Worm (Caenorhabditis elegans): Measurements from ENCODE around the gene immp-2.

The immp-2 gene

ce11 chrIV:1012447-1012846 lies 6.8 kb upstream of the immp-2 start, which contains the start of gene rbm-39 (continued):
- TF ChIP-seq somi-1 (GFP tag; optimal IDR thresholded peaks at IDR 0.05) (no peak), lin-40 (tag; optimal IDR thresholded peaks at IDR 0.05) (peak; percentile 77), F55B11.4 (tag; optimal IDR thresholded peaks at IDR 0.05; ENCODE audit: borderline replicate concordance, insufficient read depth) (no peak), attf-6 (GFP tag; IDR thresholded peaks at IDR 0.05) (no peak), sptf-2 (GFP tag; optimal IDR thresholded peaks at IDR 0.05) (no peak), ceh-58 (GFP tag; IDR thresholded peaks at IDR 0.05) (no peak), C17E4.6 (GFP tag; IDR thresholded peaks at IDR 0.05) (no peak), let-607 (tag; optimal IDR thresholded peaks at IDR 0.05) (peak in 1 of 2 experiments; percentile 13), Y67H2A.10 (GFP tag; conservative IDR thresholded peaks at IDR 0.05) (peak; percentile 79), snpc-1.1 (tag; optimal IDR thresholded peaks at IDR 0.05; ENCODE audit: insufficient read depth) (peak; percentile 50), tlf-1 (GFP tag; optimal IDR thresholded peaks at IDR 0.05) (peak; percentile 73), hmg-1.2 (GFP tag; IDR thresholded peaks at IDR 0.05) (peak; percentile 71), ceh-27 (GFP tag; optimal IDR thresholded peaks at IDR 0.05) (peak; percentile 36), ztf-22 (GFP tag; optimal IDR thresholded peaks at IDR 0.05) (no peak), F49E8.2 (tag; optimal IDR thresholded peaks at IDR 0.05; ENCODE audit: insufficient read depth) (peak; percentile 31), pha-4 (tag; optimal IDR thresholded peaks at IDR 0.05) (no peak), egrh-3 (GFP tag; IDR thresholded peaks at IDR 0.05) (no peak), ceh-91 (GFP tag; IDR thresholded peaks at IDR 0.05) (peak; percentile 71), ztf-25 (GFP tag; IDR thresholded peaks at IDR 0.05) (no peak), tbp1 (GFP tag; optimal IDR thresholded peaks at IDR 0.05) (peak; percentile 60), Y95B8A.8 (GFP tag; IDR thresholded peaks at IDR 0.05) (peak; percentile 82), nfyb-1 (GFP tag; IDR thresholded peaks at IDR 0.05) (peak; percentile 84), ZK185.1 (tag; optimal IDR thresholded peaks at IDR 0.05; ENCODE audit: poor library complexity, severe bottlenecking) (no peak), fkh-3 (tag; optimal IDR thresholded peaks at IDR 0.05) (no peak), tbx-9 (tag; optimal IDR thresholded peaks at IDR 0.05; ENCODE audit: borderline replicate concordance) (no peak), ccch-3 (GFP tag; optimal IDR thresholded peaks at IDR 0.05) (no peak), B0019.2 (GFP tag; conservative IDR thresholded peaks at IDR 0.05) (peak; percentile 58; the same call in 1 of the 2 replicates), him-1 (tag; optimal IDR thresholded peaks at IDR 0.05) (no peak), aptf-2 (GFP tag; conservative IDR thresholded peaks at IDR 0.05) (no peak), mcd-1 (GFP tag; IDR thresholded peaks at IDR 0.05) (peak; percentile 79), pbrm-1 (GFP tag; IDR thresholded peaks at IDR 0.05) (peak; percentile 75), lag-1 (GFP tag; IDR thresholded peaks at IDR 0.05) (no peak), hlh-12 (tag; optimal IDR thresholded peaks at IDR 0.05) (no peak), F22D6.2 (tag; optimal IDR thresholded peaks at IDR 0.05) (no peak), zfh-2 (GFP tag; conservative IDR thresholded peaks at IDR 0.05) (0 out of 2 replicates have a peak, but pooled peaks have one; percentile 18), attf-3 (GFP tag; conservative IDR thresholded peaks at IDR 0.05) (peak; percentile 74)

- TF ChIP-seq F57A8.1 (GFP tag; optimal IDR thresholded peaks at IDR 0.05) (no peak), zfh-2 (GFP tag; conservative IDR thresholded peaks at IDR 0.05) (peak; percentile 61), hsf-1 (GFP tag; IDR thresholded peaks at IDR 0.05) (0 out of 2 replicates have a peak, but pooled peaks have one; percentile 15)
Observed at ce11 chrIV:1011776-1012175, 6.1 kb upstream of the immp-2 start.
